Fruit fly (Drosophila melanogaster): ENCODE results near the gene CG42590.
A peak's percentile ranks its signal among the peaks of the same experiment; 100 is the strongest.

CG42590 gene

dm6 chr3L:8056740-8057253 lies 12.3 kb downstream of the CG42590 start:
- TF ChIP-seq croc (GFP tag; conservative IDR thresholded peaks at IDR 0.05), result no peak
- TF ChIP-seq HLH4C (GFP tag; IDR thresholded peaks at IDR 0.05; ENCODE audit: partially characterized antibody), result no peak
- TF ChIP-seq CG2120 (GFP tag; optimal IDR thresholded peaks at IDR 0.05), result peak; percentile 41
- no peak for TF ChIP-seq eyg (GFP tag; optimal IDR thresholded peaks at IDR 0.05)
- TF ChIP-seq CG2712 (tag; optimal IDR thresholded peaks at IDR 0.05), result peak; percentile 46
- TF ChIP-seq CG17186 (GFP tag; optimal IDR thresholded peaks at IDR 0.05), result no peak
- TF ChIP-seq CG15269 (tag; optimal IDR thresholded peaks at IDR 0.05), result no peak
- TF ChIP-seq CG13287 (GFP tag; IDR thresholded peaks at IDR 0.05; ENCODE audit: partially characterized antibody), result no peak
- no peak for TF ChIP-seq nerfin-2 (GFP tag; IDR thresholded peaks at IDR 0.05; ENCODE audit: partially characterized antibody)
- TF ChIP-seq CG10321 (GFP tag; IDR thresholded peaks at IDR 0.05), result no peak
- TF ChIP-seq sima (GFP tag; optimal IDR thresholded peaks at IDR 0.05), result no peak
- TF ChIP-seq CG6813 (GFP tag; optimal IDR thresholded peaks at IDR 0.05), result peak; percentile 25
- TF ChIP-seq mam (GFP tag; optimal IDR thresholded peaks at IDR 0.05), result no peak
- no peak for TF ChIP-seq CG12236 (GFP tag; optimal IDR thresholded peaks at IDR 0.05)
- TF ChIP-seq row (GFP tag; IDR thresholded peaks at IDR 0.05), result peak; percentile 27; the same call in 1 of the 3 replicates
- no peak for TF ChIP-seq Atf6 (GFP tag; IDR thresholded peaks at IDR 0.05)
- peak; percentile 49 for TF ChIP-seq ATbp (GFP tag; optimal IDR thresholded peaks at IDR 0.05)
- TF ChIP-seq CG3281 (GFP tag; optimal IDR thresholded peaks at IDR 0.05), result peak; percentile 68
- TF ChIP-seq Drgx (GFP tag; IDR thresholded peaks at IDR 0.05), result peak; percentile 76; the same call in 1 of the 2 replicates
- no peak for TF ChIP-seq CG7271 (tag; optimal IDR thresholded peaks at IDR 0.05)
- no peak for TF ChIP-seq sna (GFP tag; IDR thresholded peaks at IDR 0.05; ENCODE audit: partially characterized antibody)
- peak; percentile 42; the same call in 1 of the 2 replicates for TF ChIP-seq HLH3B (GFP tag; IDR thresholded peaks at IDR 0.05)
- no peak for TF ChIP-seq CG3163 (GFP tag; optimal IDR thresholded peaks at IDR 0.05)
- peak in 1 of 2 experiments; percentile 66 for TF ChIP-seq eve (GFP tag; optimal IDR thresholded peaks at IDR 0.05)
- TF ChIP-seq CG10654 (GFP tag; optimal IDR thresholded peaks at IDR 0.05), result no peak
- TF ChIP-seq gem (tag; optimal IDR thresholded peaks at IDR 0.05), result peak; percentile 61
- TF ChIP-seq ERR (GFP tag; optimal IDR thresholded peaks at IDR 0.05), result no peak
- TF ChIP-seq CG5180 (GFP tag; optimal IDR thresholded peaks at IDR 0.05), result peak; percentile 49
- peak; percentile 69 for TF ChIP-seq CG18599 (GFP tag; optimal IDR thresholded peaks at IDR 0.05)
- TF ChIP-seq cato (GFP tag; optimal IDR thresholded peaks at IDR 0.05; ENCODE audit: borderline replicate concordance), result peak; percentile 1
- peak; percentile 42 for TF ChIP-seq Xbp1 (GFP tag; optimal IDR thresholded peaks at IDR 0.05)
- TF ChIP-seq CG6765 (GFP tag; optimal IDR thresholded peaks at IDR 0.05), result peak; percentile 57
- TF ChIP-seq fd96Cb (tag; optimal IDR thresholded peaks at IDR 0.05), result peak; percentile 10
- no peak for TF ChIP-seq insv (GFP tag; optimal IDR thresholded peaks at IDR 0.05)
- TF ChIP-seq Dll (GFP tag; IDR thresholded peaks at IDR 0.05; ENCODE audit: partially characterized antibody), result no peak
- TF ChIP-seq phol (tag; optimal IDR thresholded peaks at IDR 0.05), result peak; percentile 66
- no peak for TF ChIP-seq CG2202 (tag; optimal IDR thresholded peaks at IDR 0.05)
- no peak for TF ChIP-seq Hr3 (GFP tag; optimal IDR thresholded peaks at IDR 0.05)
- TF ChIP-seq kay (GFP tag; optimal IDR thresholded peaks at IDR 0.05), result no peak
- TF ChIP-seq vnd (GFP tag; IDR thresholded peaks at IDR 0.05; ENCODE audit: partially characterized antibody), result no peak
- no peak for TF ChIP-seq otp (GFP tag; IDR thresholded peaks at IDR 0.05)
- no peak for TF ChIP-seq CG18476 (GFP tag; optimal IDR thresholded peaks at IDR 0.05)
- TF ChIP-seq ac (GFP tag; optimal IDR thresholded peaks at IDR 0.05), result no peak
- TF ChIP-seq CG4820 (GFP tag; optimal IDR thresholded peaks at IDR 0.05), result peak; percentile 44
- no peak for TF ChIP-seq bbx (GFP tag; IDR thresholded peaks at IDR 0.05; ENCODE audit: partially characterized antibody)
- no peak for TF ChIP-seq dan (GFP tag; IDR thresholded peaks at IDR 0.05)
- no peak for TF ChIP-seq schlank (tag; optimal IDR thresholded peaks at IDR 0.05)
- no peak for TF ChIP-seq Hr78 (GFP tag; optimal IDR thresholded peaks at IDR 0.05)
- TF ChIP-seq bigmax (GFP tag; optimal IDR thresholded peaks at IDR 0.05), result no peak

Measured in whole organism, embryonic.